Worm (Caenorhabditis elegans): ENCODE measurements around the gene K03H1.13.

DNA sequence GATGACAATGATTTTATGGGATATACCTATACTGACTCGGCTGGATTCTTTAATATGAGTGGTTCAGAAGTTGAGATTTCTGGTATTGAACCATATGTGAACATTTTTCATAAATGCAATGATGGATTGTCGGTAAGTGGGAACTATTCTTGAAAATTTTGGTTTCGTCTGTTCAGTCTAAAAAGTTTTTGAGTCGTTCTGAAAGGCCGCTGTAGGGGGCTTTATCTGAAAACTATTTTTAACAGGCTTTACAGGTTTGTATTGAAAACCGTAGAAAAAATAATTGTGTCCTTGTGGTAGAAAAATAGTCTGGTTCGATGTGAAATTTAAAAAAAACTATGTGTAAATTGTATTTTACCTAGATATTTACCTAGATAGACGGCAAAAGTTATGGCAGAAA is 20.6 kb downstream of the K03H1.13 start:
- TF ChIP-seq fkh-10 (GFP tag; optimal IDR thresholded peaks at IDR 0.05) (no peak), fos-1 (tag; optimal IDR thresholded peaks at IDR 0.05) (no peak), pha-4 (tag; optimal IDR thresholded peaks at IDR 0.05) (no peak), zag-1 (tag; optimal IDR thresholded peaks at IDR 0.05) (no peak), ama-1 (optimal IDR thresholded peaks at IDR 0.05) (no peak), eor-1 (tag; optimal IDR thresholded peaks at IDR 0.05) (no peak)
